Fruit fly (Drosophila melanogaster): Measurements from ENCODE around the gene GAA1.
A peak's percentile ranks its signal among the peaks of the same experiment; 100 is the strongest.

dm6 chrX:5894529-5895487 lies 21.7 kb upstream of the GAA1 start:
- TF ChIP-seq CG11762 (GFP tag; optimal IDR thresholded peaks at IDR 0.05; ENCODE audit: insufficient read depth): no peak
- TF ChIP-seq CG8119 (GFP tag; IDR thresholded peaks at IDR 0.05): no peak
- peak; percentile 2 for TF ChIP-seq CG34406 (GFP tag; optimal IDR thresholded peaks at IDR 0.05)
- peak; percentile 42; the same call in 2 of the 3 replicates for TF ChIP-seq CG6163 (GFP tag; IDR thresholded peaks at IDR 0.05)
- peak; percentile 42 for TF ChIP-seq CG6792 (GFP tag; optimal IDR thresholded peaks at IDR 0.05)
- TF ChIP-seq esn (GFP tag; optimal IDR thresholded peaks at IDR 0.05): peak; percentile 39
- TF ChIP-seq Hr4 (GFP tag; optimal IDR thresholded peaks at IDR 0.05): peak; percentile 17
- TF ChIP-seq CG6854 (GFP tag; optimal IDR thresholded peaks at IDR 0.05): no peak
- TF ChIP-seq fkh (GFP tag; optimal IDR thresholded peaks at IDR 0.05): peak; percentile 48
- no peak for TF ChIP-seq CG16779 (tag; optimal IDR thresholded peaks at IDR 0.05)
- TF ChIP-seq OdsH (GFP tag; optimal IDR thresholded peaks at IDR 0.05): peak; percentile 7
- peak; percentile 23 for TF ChIP-seq CG31627 (GFP tag; optimal IDR thresholded peaks at IDR 0.05)
